Worm (Caenorhabditis elegans) whole organism, early embryonic: ENCODE measurements around the gene Y43B11AR.1.

Experiments
- B0310.2 ChIP-seq: sonication (generic microtip); optimal IDR thresholded peaks from 2 replicates; lab custom pipeline; 2016; ENCODE audit warnings: mild to moderate bottlenecking, missing genetic modification characterization, missing compliant biosample characterization
- F13C5.2 ChIP-seq: sonication (generic microtip); optimal IDR thresholded peaks from 2 replicates; lab custom pipeline; 2017; ENCODE audit warnings: mild to moderate bottlenecking, missing genetic modification characterization, inconsistent platforms, missing compliant biosample characterization
- aly-1 ChIP-seq: sonication (generic microtip); optimal IDR thresholded peaks from 2 replicates; lab custom pipeline; 2016; ENCODE audit warnings: missing genetic modification characterization, missing compliant biosample characterization
- ama-1 ChIP-seq: fragments of 150-350 bp; optimal IDR thresholded peaks from 2 replicates; lab custom pipeline; 2014
- ceh-13 ChIP-seq: fragments of 200-800 bp; sonication (Bioruptor generic); optimal IDR thresholded peaks from 2 replicates; lab custom pipeline; 2018; ENCODE audit warnings: mild to moderate bottlenecking, missing genetic modification characterization, missing compliant biosample characterization
- ceh-36 ChIP-seq: sonication (generic microtip); optimal IDR thresholded peaks from 2 replicates; lab custom pipeline; 2016; ENCODE audit warnings: missing genetic modification characterization, inconsistent platforms, missing compliant biosample characterization
- ets-7 ChIP-seq: sonication (generic microtip); optimal IDR thresholded peaks from 2 replicates; lab custom pipeline; 2016; ENCODE audit warnings: missing genotype, missing genetic modification characterization, missing compliant biosample characterization
- flt-1 ChIP-seq: fragments of 200-800 bp; sonication (Bioruptor generic); IDR thresholded peaks from 2 replicates; pipeline ENCODE4 v1.3.6; 2022; ENCODE audit warnings: missing genetic modification characterization, missing compliant biosample characterization
- hmbx-1 ChIP-seq: sonication (generic microtip); optimal IDR thresholded peaks from 2 replicates; lab custom pipeline; 2016; ENCODE audit warnings: mild to moderate bottlenecking, missing genetic modification characterization, missing compliant biosample characterization
- hmg-4 ChIP-seq: fragments of 200-800 bp; sonication (Bioruptor generic); optimal IDR thresholded peaks from 2 replicates; lab custom pipeline; 2018; ENCODE audit warnings: mild to moderate bottlenecking, missing genetic modification characterization, missing compliant biosample characterization
- hnd-1 ChIP-seq: sonication (generic microtip); optimal IDR thresholded peaks from 2 replicates; lab custom pipeline; 2016; ENCODE audit warnings: missing genetic modification characterization, missing compliant biosample characterization
- pes-1 ChIP-seq: fragments of 200-800 bp; sonication (Bioruptor generic); IDR thresholded peaks from 2 replicates; pipeline ENCODE4 v1.3.6; 2022; ENCODE audit warnings: missing genetic modification reagents, missing genetic modification characterization, missing compliant biosample characterization
- scrt-1 ChIP-seq: fragments of 200-800 bp; sonication (Bioruptor generic); IDR thresholded peaks from 2 replicates; pipeline ENCODE4 v1.3.6; 2022; ENCODE audit warnings: missing genetic modification characterization, missing compliant biosample characterization
- sea-1 ChIP-seq: fragments of 200-800 bp; sonication (Bioruptor generic); conservative IDR thresholded peaks from 2 replicates; pipeline ENCODE4 v1.3.6; 2022; ENCODE audit warnings: missing genetic modification characterization, missing compliant biosample characterization
- tbx-11 ChIP-seq: fragments of 200-800 bp; sonication (Bioruptor generic); IDR thresholded peaks from 2 replicates; pipeline ENCODE4 v1.3.6; 2022; ENCODE audit warnings: missing genetic modification characterization, missing compliant biosample characterization
- tbx-37 ChIP-seq: fragments of 200-800 bp; sonication (Bioruptor generic); conservative IDR thresholded peaks from 2 replicates; pipeline ENCODE4 v1.3.6; 2022; ENCODE audit warnings: missing genetic modification reagents, missing genetic modification characterization, missing compliant biosample characterization
- tra-4 ChIP-seq: sonication (generic microtip); optimal IDR thresholded peaks from 2 replicates; lab custom pipeline; 2017; ENCODE audit warnings: missing genetic modification characterization, missing compliant biosample characterization

Y43B11AR.1 gene

ce11 chrIV:7081214-7081613 lies at the start of gene Y43B11AR.1:
TSS of gene Y43B11AR.1 (plus strand) at chrIV:7081514.
- TF ChIP-seq scrt-1 (GFP tag; lab: Robert Waterston, UW) (no peak), sea-1 (GFP tag; lab: Robert Waterston, UW) (no peak), hnd-1 (tag; lab: Kevin White, UChicago) (no peak), tbx-37 (GFP tag; lab: Robert Waterston, UW) (no peak), tra-4 (tag; lab: Kevin White, UChicago) (no peak)

DNA sequence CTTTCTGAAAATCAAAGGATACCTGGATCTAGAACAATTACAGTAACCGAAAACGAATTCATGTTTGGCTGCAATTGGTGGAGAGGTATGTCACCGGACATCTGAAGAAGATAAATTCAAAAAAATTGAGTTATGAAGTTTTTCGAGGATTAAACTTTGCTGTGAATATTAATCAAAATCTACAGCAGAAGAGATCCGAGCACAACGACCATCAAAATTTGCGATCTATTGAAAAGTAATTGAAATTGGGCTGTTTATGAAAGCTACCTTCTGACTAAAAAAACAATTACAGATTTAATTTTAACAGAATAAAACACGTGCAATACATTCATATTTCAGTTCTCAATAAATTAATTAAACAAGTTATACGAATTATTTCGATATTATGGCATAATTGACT lies 48.9 kb upstream of the Y43B11AR.1 start, which contains the start of gene C06G3.8:
TSS of gene C06G3.8 (minus strand) at position 101 of the 400 bp plus-strand sequence.
- no peak for TF ChIP-seq ceh-36 (tag; lab: Kevin White, UChicago)
- TF ChIP-seq B0310.2 (tag; lab: Kevin White, UChicago) = no peak
- TF ChIP-seq hmg-4 (GFP tag; lab: Kevin White, UChicago) = no peak
- no peak for TF ChIP-seq F13C5.2 (tag; lab: Kevin White, UChicago)
- TF ChIP-seq pes-1 = no peak
- TF ChIP-seq aly-1 (tag; lab: Kevin White, UChicago) = no peak
- no peak for TF ChIP-seq ama-1 (lab: Kevin White, UChicago)
- no peak for TF ChIP-seq ets-7 (tag; lab: Kevin White, UChicago)
- TF ChIP-seq tbx-37 (GFP tag; lab: Robert Waterston, UW) = no peak
- TF ChIP-seq flt-1 = no peak
- no peak for TF ChIP-seq hnd-1 (tag; lab: Kevin White, UChicago)

DNA sequence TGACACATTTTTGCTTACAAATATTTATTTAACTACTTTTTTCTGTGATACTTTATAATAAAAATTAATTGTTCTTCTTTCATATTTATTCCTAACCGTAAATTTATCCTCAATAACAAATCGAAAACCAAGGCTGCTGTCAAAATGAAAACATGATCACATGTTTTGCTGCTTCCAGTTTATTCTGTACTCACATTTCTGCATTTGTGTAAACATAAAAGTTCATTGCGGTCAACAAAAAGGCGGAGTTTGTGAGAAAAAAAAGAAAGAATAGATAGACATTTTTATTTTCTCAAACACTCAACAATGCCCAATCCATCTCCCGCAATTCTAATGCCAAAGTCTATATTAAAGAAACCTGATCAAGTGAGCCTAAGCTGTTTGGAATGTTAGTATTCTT lies 45.5 kb upstream of the Y43B11AR.1 start, which contains the start of gene C06G3.3:
TSS of gene C06G3.3 (plus strand) at position 301 of the 400 bp plus-strand sequence.
- TF ChIP-seq ceh-36 (tag; lab: Kevin White, UChicago) (no peak), flt-1 (no peak), aly-1 (tag; lab: Kevin White, UChicago) (no peak), ets-7 (tag; lab: Kevin White, UChicago) (no peak), tbx-37 (GFP tag; lab: Robert Waterston, UW) (no peak), B0310.2 (tag; lab: Kevin White, UChicago) (no peak), scrt-1 (GFP tag; lab: Robert Waterston, UW) (no peak), hnd-1 (tag; lab: Kevin White, UChicago) (no peak), pes-1 (no peak), tra-4 (tag; lab: Kevin White, UChicago) (no peak), hmbx-1 (no peak), hmg-4 (GFP tag; lab: Kevin White, UChicago) (no peak), sea-1 (GFP tag; lab: Robert Waterston, UW) (no peak), ama-1 (lab: Kevin White, UChicago) (no peak), ceh-13 (GFP tag; lab: Kevin White, UChicago) (no peak), F13C5.2 (tag; lab: Kevin White, UChicago) (no peak), tbx-11 (no peak)

ce11 chrIV:7036790-7037189 lies 44.5 kb upstream of the Y43B11AR.1 start, which contains the start of gene ufl-1:
TSS of gene ufl-1 (minus strand) at chrIV:7036859.
- TF ChIP-seq F13C5.2 (tag; lab: Kevin White, UChicago) (no peak), hmbx-1 (no peak), B0310.2 (tag; lab: Kevin White, UChicago) (no peak), ets-7 (tag; lab: Kevin White, UChicago) (no peak), ama-1 (lab: Kevin White, UChicago) (no peak)

DNA sequence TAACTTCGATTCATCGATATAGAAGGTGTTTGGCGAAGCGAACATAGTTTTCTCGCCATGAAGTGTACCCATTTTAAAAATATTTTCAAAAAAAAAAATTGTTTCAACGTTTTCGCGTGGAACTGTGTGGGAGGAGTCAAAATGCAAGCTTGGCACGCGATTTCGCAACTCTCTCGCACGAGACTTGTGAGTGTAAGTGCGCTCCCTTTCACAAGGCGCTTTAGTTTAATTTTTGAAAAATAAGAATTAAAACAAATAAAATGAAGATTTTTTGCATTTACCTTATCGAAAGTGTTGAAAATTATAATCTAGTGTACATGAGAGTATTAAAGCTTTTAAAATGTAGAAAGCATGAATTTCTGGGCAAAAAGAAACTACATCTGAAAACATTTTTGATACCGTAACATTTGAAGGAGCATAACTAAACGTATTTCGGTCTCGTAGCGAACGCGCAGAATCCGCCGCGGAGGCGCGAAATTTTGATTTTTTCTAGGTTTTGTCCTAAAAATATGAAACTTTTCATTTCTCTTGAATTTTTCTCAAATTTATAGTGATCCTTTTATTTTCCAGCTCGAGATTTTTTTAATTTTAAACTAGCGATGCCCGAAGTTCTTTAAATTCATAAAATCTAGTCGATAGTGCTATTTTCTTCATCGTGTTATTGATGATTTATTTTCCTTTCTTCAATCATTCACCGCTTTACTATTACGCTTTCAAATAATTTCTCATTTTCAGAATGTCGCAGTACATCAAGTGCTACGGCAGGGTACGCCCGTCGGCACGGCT lies 41.6 kb upstream of the Y43B11AR.1 start, which contains the start of the genes cogc-2 and klp-18:
TSS of gene cogc-2 (minus strand) at position 105 of the 786 bp plus-strand sequence.
TSS of gene klp-18 (plus strand) at position 736 of the 786 bp plus-strand sequence.
- peak; percentile 72 for TF ChIP-seq pes-1
- no peak for TF ChIP-seq tra-4 (tag; lab: Kevin White, UChicago)
- TF ChIP-seq hmg-4 (GFP tag; lab: Kevin White, UChicago) = peak; percentile 70
- no peak; the same call in 1 of the 2 replicates for TF ChIP-seq flt-1
- TF ChIP-seq tbx-37 (GFP tag; lab: Robert Waterston, UW) = peak; percentile 56
- TF ChIP-seq ama-1 (lab: Kevin White, UChicago) = no peak
- TF ChIP-seq tbx-11 = peak; percentile 50; the same call in 1 of the 2 replicates
- peak; percentile 89 for TF ChIP-seq F13C5.2 (tag; lab: Kevin White, UChicago)
- peak; percentile 17 for TF ChIP-seq ets-7 (tag; lab: Kevin White, UChicago)
- TF ChIP-seq sea-1 (GFP tag; lab: Robert Waterston, UW) = no peak; the same call in 1 of the 2 replicates
- TF ChIP-seq ceh-13 (GFP tag; lab: Kevin White, UChicago) = peak; percentile 2
- peak; percentile 26 for TF ChIP-seq hnd-1 (tag; lab: Kevin White, UChicago)
- TF ChIP-seq ceh-36 (tag; lab: Kevin White, UChicago) = peak; percentile 23
- TF ChIP-seq hmbx-1 = peak; percentile 7
- TF ChIP-seq B0310.2 (tag; lab: Kevin White, UChicago) = no peak
- peak; percentile 76 for TF ChIP-seq scrt-1 (GFP tag; lab: Robert Waterston, UW)
- peak; percentile 38 for TF ChIP-seq aly-1 (tag; lab: Kevin White, UChicago)

ce11 chrIV:7043430-7043829 lies 37.9 kb upstream of the Y43B11AR.1 start:
- no peak for TF ChIP-seq tra-4 (tag; lab: Kevin White, UChicago)

DNA sequence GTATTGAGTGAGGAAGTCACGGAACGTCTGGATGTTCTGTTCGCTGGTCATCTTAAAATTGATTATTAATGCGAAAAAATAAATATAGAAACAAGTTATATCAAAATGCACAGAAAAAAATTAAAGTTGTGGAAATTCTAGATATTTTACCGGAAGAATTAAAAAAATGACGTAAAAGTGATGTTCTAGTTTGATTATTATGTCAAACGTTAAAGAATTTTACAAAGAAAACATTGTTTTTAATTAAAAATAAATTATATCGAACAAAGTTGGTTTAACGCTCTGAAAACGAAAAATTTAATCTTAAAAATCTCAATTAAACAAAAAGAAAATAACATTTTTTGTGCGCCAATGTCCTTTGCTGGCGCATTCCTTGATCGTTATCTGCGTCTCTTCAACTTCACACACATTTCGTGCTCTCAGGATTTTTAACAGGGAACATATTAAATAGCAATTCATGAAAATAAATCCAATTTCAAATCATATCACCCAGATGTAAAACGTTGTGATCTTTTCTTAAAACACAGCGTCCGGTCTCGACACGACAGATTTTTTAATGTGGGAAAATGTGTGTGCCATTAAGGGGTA lies 36.7 kb upstream of the Y43B11AR.1 start, which contains the start of gene tin-9.1:
TSS of gene tin-9.1 (minus strand) at position 51 of the 588 bp plus-strand sequence.
- TF ChIP-seq sea-1 (GFP tag; lab: Robert Waterston, UW) = no peak
- TF ChIP-seq F13C5.2 (tag; lab: Kevin White, UChicago) = no peak
- TF ChIP-seq aly-1 (tag; lab: Kevin White, UChicago) = no peak
- TF ChIP-seq tbx-37 (GFP tag; lab: Robert Waterston, UW) = no peak
- no peak for TF ChIP-seq ama-1 (lab: Kevin White, UChicago)
- TF ChIP-seq ceh-13 (GFP tag; lab: Kevin White, UChicago) = no peak
- TF ChIP-seq tra-4 (tag; lab: Kevin White, UChicago) = no peak
- TF ChIP-seq hmbx-1 = no peak
- TF ChIP-seq ceh-36 (tag; lab: Kevin White, UChicago) = no peak
- no peak for TF ChIP-seq hmg-4 (GFP tag; lab: Kevin White, UChicago)
- TF ChIP-seq scrt-1 (GFP tag; lab: Robert Waterston, UW) = no peak
- no peak for TF ChIP-seq tbx-11
- TF ChIP-seq B0310.2 (tag; lab: Kevin White, UChicago) = no peak
- TF ChIP-seq hnd-1 (tag; lab: Kevin White, UChicago) = no peak
- no peak for TF ChIP-seq pes-1
- TF ChIP-seq flt-1 = no peak
- TF ChIP-seq ets-7 (tag; lab: Kevin White, UChicago) = no peak
